Fruit fly (Drosophila melanogaster) whole organism, embryonic: Measurements from ENCODE around the gene ry.
A peak's percentile ranks its signal among the peaks of the same experiment; 100 is the strongest.

Source experiments
- CG1024 ChIP-seq: fragments of 200-800 bp; sonication (Bioruptor generic); IDR thresholded peaks from 2 replicates; pipeline ENCODE4 v1.3.6; 2022; ENCODE audit warnings: missing biosample characterization, missing genetic modification characterization
- CG10431 ChIP-seq: fragments of 200-800 bp; sonication (Bioruptor generic); optimal IDR thresholded peaks from 3 replicates; lab custom pipeline; 2018; ENCODE audit warnings: missing biosample characterization, mild to moderate bottlenecking, missing genetic modification characterization
- CG14667 ChIP-seq: fragments of 200-800 bp; sonication (Bioruptor generic); IDR thresholded peaks from 2 replicates; pipeline ENCODE4 v1.3.6; 2022; ENCODE audit warnings: missing biosample characterization, missing genetic modification characterization
- CG15269 ChIP-seq: fragments of 200-800 bp; sonication (Bioruptor generic); optimal IDR thresholded peaks from 2 replicates; lab custom pipeline; 2018; ENCODE audit warnings: missing biosample characterization, mild to moderate bottlenecking, missing genetic modification characterization, moderate library complexity
- CG17361 ChIP-seq: fragments of 200-800 bp; sonication (Bioruptor generic); IDR thresholded peaks from 3 replicates; pipeline ENCODE4 v1.3.6; 2022; ENCODE audit warnings: missing biosample characterization, missing genetic modification characterization
- CG18599 ChIP-seq: fragments of 200-800 bp; sonication (Bioruptor generic); optimal IDR thresholded peaks from 3 replicates; lab custom pipeline; 2017; ENCODE audit warnings: missing biosample characterization, missing genetic modification characterization, mild to moderate bottlenecking, moderate library complexity, missing genetic modification reagents
- CG2116 ChIP-seq: fragments of 200-800 bp; sonication (Bioruptor generic); optimal IDR thresholded peaks from 3 replicates; lab custom pipeline; 2018; ENCODE audit warnings: missing biosample characterization, mild to moderate bottlenecking, missing genetic modification characterization
- CG2129 ChIP-seq: fragments of 200-800 bp; sonication (Bioruptor generic); IDR thresholded peaks from 2 replicates; pipeline ENCODE4 v1.3.6; 2022; ENCODE audit warnings: missing biosample characterization, missing genetic modification characterization; ENCODE audit not compliant: partially characterized antibody
- CG31388 ChIP-seq: fragments of 200-800 bp; sonication (Bioruptor generic); optimal IDR thresholded peaks from 2 replicates; lab custom pipeline; 2016; ENCODE audit warnings: missing biosample characterization, missing genetic modification characterization
- CG4404 ChIP-seq: fragments of 200-800 bp; sonication (Bioruptor generic); IDR thresholded peaks from 2 replicates; pipeline ENCODE4 v1.3.6; 2022; ENCODE audit warnings: missing biosample characterization, missing genetic modification characterization
- CG4730 ChIP-seq: fragments of 200-800 bp; sonication (Bioruptor generic); IDR thresholded peaks from 2 replicates; pipeline ENCODE4 v1.3.6; 2022; ENCODE audit warnings: missing biosample characterization, missing genetic modification characterization
- CG6254 ChIP-seq: fragments of 200-800 bp; sonication (Bioruptor generic); optimal IDR thresholded peaks from 3 replicates; lab custom pipeline; 2017; ENCODE audit warnings: mild to moderate bottlenecking, missing biosample characterization, missing genetic modification reagents, missing genetic modification characterization
- CG6854 ChIP-seq: fragments of 200-800 bp; sonication (Bioruptor generic); optimal IDR thresholded peaks from 3 replicates; lab custom pipeline; 2017; ENCODE audit warnings: missing biosample characterization, mild to moderate bottlenecking, missing genetic modification characterization
- CG7357 ChIP-seq: fragments of 200-800 bp; sonication (Bioruptor generic); IDR thresholded peaks from 3 replicates; pipeline ENCODE4 v1.3.6; 2022; ENCODE audit warnings: missing biosample characterization, missing genetic modification characterization
- CG8765 ChIP-seq: fragments of 200-800 bp; sonication (Bioruptor generic); IDR thresholded peaks from 2 replicates; pipeline ENCODE4 v1.3.6; 2022; ENCODE audit warnings: missing biosample characterization, missing genetic modification characterization
- CG8944 ChIP-seq: fragments of 200-800 bp; sonication (Bioruptor generic); optimal IDR thresholded peaks from 3 replicates; lab custom pipeline; 2016; ENCODE audit warnings: missing biosample characterization, missing genetic modification characterization
- CG9817 ChIP-seq: fragments of 200-800 bp; sonication (Bioruptor generic); optimal IDR thresholded peaks from 2 replicates; lab custom pipeline; 2018; ENCODE audit warnings: missing biosample characterization, mild to moderate bottlenecking, missing genetic modification characterization, moderate library complexity
- Camta ChIP-seq: fragments of 200-800 bp; sonication (Bioruptor generic); optimal IDR thresholded peaks from 2 replicates; lab custom pipeline; 2016; ENCODE audit warnings: missing biosample characterization, missing genetic modification characterization
- Dad ChIP-seq: fragments of 200-800 bp; sonication (Bioruptor generic); optimal IDR thresholded peaks from 3 replicates; lab custom pipeline; 2016; ENCODE audit warnings: missing biosample characterization, missing genetic modification characterization
- Deaf1 ChIP-seq: fragments of 200-800 bp; optimal IDR thresholded peaks from 3 replicates; lab custom pipeline; 2019; ENCODE audit warnings: missing biosample characterization, mild to moderate bottlenecking, missing genetic modification characterization, moderate library complexity
- E2f2 ChIP-seq: fragments of 200-800 bp; sonication (Bioruptor generic); IDR thresholded peaks from 2 replicates; pipeline ENCODE4 v1.3.6; 2022; ENCODE audit warnings: missing biosample characterization, missing genetic modification characterization
- Ets97D ChIP-seq: fragments of 200-800 bp; sonication (Bioruptor generic); optimal IDR thresholded peaks from 3 replicates; lab custom pipeline; 2016; ENCODE audit warnings: missing biosample characterization, missing genetic modification characterization
- GATAe ChIP-seq: fragments of 200-800 bp; sonication (Bioruptor generic); conservative IDR thresholded peaks from 2 replicates; pipeline ENCODE4 v1.3.6; 2022; ENCODE audit warnings: missing biosample characterization, missing genetic modification characterization
- HLHmδ ChIP-seq: fragments of 200-800 bp; sonication (Bioruptor generic); optimal IDR thresholded peaks from 2 replicates; lab custom pipeline; 2018; ENCODE audit warnings: missing biosample characterization, mild to moderate bottlenecking, missing genetic modification characterization, moderate library complexity
- Hey ChIP-seq: fragments of 200-800 bp; sonication (Bioruptor generic); optimal IDR thresholded peaks from 3 replicates; lab custom pipeline; 2018; ENCODE audit warnings: missing biosample characterization, mild to moderate bottlenecking, missing genetic modification characterization
- Hr51 ChIP-seq, 2 experiments: fragments of 200-800 bp; sonication (Bioruptor generic); optimal IDR thresholded peaks; 2 replicates in 1 of 2; 3 replicates in 1 of 2; lab custom pipeline; 2016 to 2018; ENCODE audit warnings: missing biosample characterization in 2 of 2, missing genetic modification characterization in 2 of 2, mild to moderate bottlenecking in 1 of 2, moderate library complexity in 1 of 2
- Lpt ChIP-seq: fragments of >200 bp; optimal IDR thresholded peaks from 2 replicates; lab custom pipeline; 2018; ENCODE audit warnings: missing biosample characterization, missing genetic modification characterization
- Nf-YA ChIP-seq: fragments of 200-800 bp; sonication (Bioruptor generic); IDR thresholded peaks from 2 replicates; pipeline ENCODE4 v1.3.6; 2022; ENCODE audit warnings: missing biosample characterization, missing genetic modification characterization
- Nf-YB ChIP-seq: fragments of 200-800 bp; sonication (Bioruptor generic); optimal IDR thresholded peaks from 3 replicates; lab custom pipeline; 2019; ENCODE audit warnings: missing biosample characterization, mild to moderate bottlenecking, missing genetic modification characterization, moderate library complexity
- Taf1 ChIP-seq: fragments of 200-800 bp; sonication (Bioruptor generic); IDR thresholded peaks from 2 replicates; pipeline ENCODE4 v1.3.6; 2022; ENCODE audit warnings: missing biosample characterization, missing genetic modification characterization
- ase ChIP-seq: fragments of 200-800 bp; sonication (Bioruptor generic); IDR thresholded peaks from 3 replicates; pipeline ENCODE4 v1.3.6; 2022; ENCODE audit warnings: missing biosample characterization, missing genetic modification characterization
- chinmo ChIP-seq: fragments of 200-800 bp; sonication (Bioruptor generic); IDR thresholded peaks from 4 replicates; pipeline ENCODE4 v1.3.6; 2022; ENCODE audit warnings: missing biosample characterization, missing genetic modification characterization; ENCODE audit not compliant: partially characterized antibody
- croc ChIP-seq: fragments of 200-800 bp; sonication (Bioruptor generic); conservative IDR thresholded peaks from 3 replicates; pipeline ENCODE4 v1.3.6; 2022; ENCODE audit warnings: missing biosample characterization, missing genetic modification characterization
- eyg ChIP-seq: fragments of 200-800 bp; sonication (Bioruptor generic); optimal IDR thresholded peaks from 3 replicates; lab custom pipeline; 2016; ENCODE audit warnings: missing biosample characterization, missing genetic modification characterization
- fd102C ChIP-seq: fragments of 200-800 bp; sonication (Bioruptor generic); optimal IDR thresholded peaks from 2 replicates; lab custom pipeline; 2018; ENCODE audit warnings: missing biosample characterization, mild to moderate bottlenecking, missing genetic modification characterization, moderate library complexity
- jumu ChIP-seq: fragments of 200-800 bp; sonication (Bioruptor generic); optimal IDR thresholded peaks from 3 replicates; lab custom pipeline; 2016; ENCODE audit warnings: missing biosample characterization, missing genetic modification characterization
- mam ChIP-seq: fragments of 200-800 bp; sonication (Bioruptor generic); optimal IDR thresholded peaks from 3 replicates; lab custom pipeline; 2016; ENCODE audit warnings: missing biosample characterization, missing genetic modification characterization
- peb ChIP-seq: fragments of 200-800 bp; sonication (Bioruptor generic); IDR thresholded peaks from 2 replicates; pipeline ENCODE4 v1.3.6; 2022; ENCODE audit warnings: missing biosample characterization, missing genetic modification characterization
- ranshi ChIP-seq: fragments of 200-800 bp; sonication (Bioruptor generic); IDR thresholded peaks from 2 replicates; pipeline ENCODE4 v1.3.6; 2022; ENCODE audit warnings: missing biosample characterization, missing genetic modification characterization
- sd ChIP-seq: fragments of 200-800 bp; sonication (Bioruptor generic); optimal IDR thresholded peaks from 3 replicates; lab custom pipeline; 2018; ENCODE audit warnings: missing biosample characterization, mild to moderate bottlenecking, missing genetic modification characterization, moderate library complexity
- sima ChIP-seq: fragments of 200-800 bp; sonication (Bioruptor generic); optimal IDR thresholded peaks from 2 replicates; lab custom pipeline; 2016; ENCODE audit warnings: missing biosample characterization, missing genetic modification characterization
- sisA ChIP-seq: fragments of 200-800 bp; sonication (Bioruptor generic); IDR thresholded peaks from 2 replicates; pipeline ENCODE4 v1.3.6; 2022; ENCODE audit warnings: missing biosample characterization, missing genetic modification characterization
- ssp ChIP-seq: fragments of 200-800 bp; sonication (Bioruptor generic); IDR thresholded peaks from 2 replicates; pipeline ENCODE4 v1.3.6; 2022; ENCODE audit warnings: missing biosample characterization, missing genetic modification characterization
- tap ChIP-seq: fragments of 200-800 bp; optimal IDR thresholded peaks from 3 replicates; lab custom pipeline; 2019; ENCODE audit warnings: missing biosample characterization, mild to moderate bottlenecking, missing genetic modification characterization, moderate library complexity
- trh ChIP-seq: fragments of 200-800 bp; sonication (Bioruptor generic); optimal IDR thresholded peaks from 2 replicates; lab custom pipeline; 2016; ENCODE audit warnings: missing biosample characterization, missing genetic modification characterization

The ry gene

dm6 chr3R:12985828-12986530, 46.3 kb upstream of the ry start, which contains the start of gene CG31342 (continued):
- TF ChIP-seq GATAe (GFP tag; lab: Robert Waterston, UW), result no peak
- no peak for TF ChIP-seq HLHmδ (GFP tag; lab: Kevin White, UChicago)
- TF ChIP-seq mam, result no peak
- TF ChIP-seq Nf-YB (GFP tag; lab: Kevin White, UChicago), result no peak
- TF ChIP-seq CG1024 (GFP tag; lab: Robert Waterston, UW), result peak; percentile 48
- TF ChIP-seq Lpt (GFP tag; lab: Kevin White, UChicago), result no peak
- TF ChIP-seq CG14667 (GFP tag; lab: Robert Waterston, UW), result no peak
- TF ChIP-seq Hr51 (GFP tag; optimal IDR thresholded peaks at IDR 0.05; lab: Kevin White, UChicago), result no peak
- peak; percentile 28 for TF ChIP-seq CG9817
- no peak for TF ChIP-seq CG18599
- no peak for TF ChIP-seq ase (GFP tag; lab: Robert Waterston, UW)
- TF ChIP-seq CG2116 (GFP tag; lab: Kevin White, UChicago), result peak; percentile 75
- TF ChIP-seq jumu, result no peak
- no peak for TF ChIP-seq sisA (GFP tag; lab: Robert Waterston, UW)
- TF ChIP-seq CG4404, result no peak
- no peak for TF ChIP-seq CG6854 (GFP tag; lab: Kevin White, UChicago)
- no peak for TF ChIP-seq fd102C (GFP tag; lab: Kevin White, UChicago)
- no peak for TF ChIP-seq CG6254 (GFP tag; lab: Kevin White, UChicago)
- no peak for TF ChIP-seq CG17361 (GFP tag; lab: Robert Waterston, UW)
- no peak for TF ChIP-seq croc
- no peak for TF ChIP-seq CG4730 (GFP tag; lab: Robert Waterston, UW)
- TF ChIP-seq sd, result no peak
- peak; percentile 17 for TF ChIP-seq Ets97D
- no peak for TF ChIP-seq CG7357 (GFP tag; lab: Robert Waterston, UW)
- TF ChIP-seq Camta (GFP tag; lab: Kevin White, UChicago), result no peak
- no peak for TF ChIP-seq Dad (GFP tag; lab: Kevin White, UChicago)
- 0 out of 4 replicates have a peak, but pooled peaks have one; percentile 58 for TF ChIP-seq chinmo (GFP tag; lab: Robert Waterston, UW)
- TF ChIP-seq CG31388 (GFP tag; lab: Kevin White, UChicago), result no peak
- TF ChIP-seq Deaf1 (tag; lab: Kevin White, UChicago), result no peak
- no peak for TF ChIP-seq sima (GFP tag; lab: Kevin White, UChicago)
- TF ChIP-seq eyg (GFP tag; lab: Kevin White, UChicago), result no peak
- TF ChIP-seq ranshi (GFP tag; lab: Robert Waterston, UW), result peak; percentile 40; the same call in 1 of the 2 replicates
- TF ChIP-seq E2f2 (GFP tag; lab: Robert Waterston, UW), result no peak; the same call in 1 of the 2 replicates
- TF ChIP-seq CG15269, result no peak
- TF ChIP-seq CG8765 (GFP tag; lab: Robert Waterston, UW), result no peak
- TF ChIP-seq ssp (GFP tag; lab: Robert Waterston, UW), result peak; percentile 66
- TF ChIP-seq trh (GFP tag; lab: Kevin White, UChicago), result no peak
- no peak for TF ChIP-seq Hey (tag; lab: Kevin White, UChicago)
- TF ChIP-seq Taf1, result 0 out of 2 replicates have a peak, but pooled peaks have one; percentile 12
- no peak for TF ChIP-seq CG8944
- TF ChIP-seq CG10431 (GFP tag; lab: Kevin White, UChicago), result no peak
- TF ChIP-seq tap, result no peak
- no peak for TF ChIP-seq peb (GFP tag; lab: Robert Waterston, UW)
- 0 out of 2 replicates have a peak, but pooled peaks have one; percentile 12 for TF ChIP-seq Nf-YA
- TF ChIP-seq CG2129 (GFP tag; lab: Robert Waterston, UW), result peak; percentile 30; the same call in 1 of the 2 replicates
